Fruit fly (Drosophila melanogaster): Measurements from ENCODE around the gene ems.

Gene ems

dm6 chr3R:13892870-13893269 is 8.8 kb upstream of the ems start (continued):
- TF ChIP-seq CG10543 (GFP tag; optimal IDR thresholded peaks at IDR 0.05) (no peak), CG34422 (GFP tag; IDR thresholded peaks at IDR 0.05) (peak; percentile 47; the same call in 1 of the 3 replicates), slp2 (GFP tag; optimal IDR thresholded peaks at IDR 0.05) (no peak), Camta (GFP tag; optimal IDR thresholded peaks at IDR 0.05) (peak; percentile 26), fd64A (GFP tag; optimal IDR thresholded peaks at IDR 0.05) (peak; percentile 41), Asciz (GFP tag; optimal IDR thresholded peaks at IDR 0.05) (peak; percentile 9), CG17829 (tag; optimal IDR thresholded peaks at IDR 0.05) (peak; percentile 28), yki (optimal IDR thresholded peaks at IDR 0.05) (no peak), NK7.1 (GFP tag; optimal IDR thresholded peaks at IDR 0.05) (no peak), CG42726 (GFP tag; IDR thresholded peaks at IDR 0.05; ENCODE audit: partially characterized antibody) (no peak), zfh2 (GFP tag; optimal IDR thresholded peaks at IDR 0.05) (no peak), Mad (GFP tag; optimal IDR thresholded peaks at IDR 0.05) (no peak), sisA (GFP tag; IDR thresholded peaks at IDR 0.05) (peak; percentile 47; the same call in 1 of the 2 replicates), CG7928 (GFP tag; optimal IDR thresholded peaks at IDR 0.05) (no peak), CrebB (tag; optimal IDR thresholded peaks at IDR 0.05) (no peak), mld (GFP tag; IDR thresholded peaks at IDR 0.05; ENCODE audit: partially characterized antibody) (no peak), CG1792 (GFP tag; optimal IDR thresholded peaks at IDR 0.05) (no peak), sqz (GFP tag; optimal IDR thresholded peaks at IDR 0.05) (no peak), knrl (GFP tag; IDR thresholded peaks at IDR 0.05; ENCODE audit: partially characterized antibody) (no peak), CG33213 (GFP tag; optimal IDR thresholded peaks at IDR 0.05) (no peak), CG9609 (GFP tag; optimal IDR thresholded peaks at IDR 0.05) (no peak), CG6765 (GFP tag; optimal IDR thresholded peaks at IDR 0.05) (no peak), CG6654 (GFP tag; optimal IDR thresholded peaks at IDR 0.05) (no peak), Dbx (GFP tag; IDR thresholded peaks at IDR 0.05) (no peak), Rfx (GFP tag; IDR thresholded peaks at IDR 0.05) (no peak), bbx (GFP tag; IDR thresholded peaks at IDR 0.05; ENCODE audit: partially characterized antibody) (no peak), CG18619 (GFP tag; optimal IDR thresholded peaks at IDR 0.05) (no peak), H15 (GFP tag; IDR thresholded peaks at IDR 0.05) (peak; percentile 50; the same call in 1 of the 3 replicates), Eip74EF (GFP tag; optimal IDR thresholded peaks at IDR 0.05) (peak in 1 of 2 experiments; percentile 23), Gug (GFP tag; IDR thresholded peaks at IDR 0.05) (no peak), cato (GFP tag; optimal IDR thresholded peaks at IDR 0.05; ENCODE audit: borderline replicate concordance) (no peak), CG1024 (GFP tag; IDR thresholded peaks at IDR 0.05) (no peak), CG7987 (GFP tag; optimal IDR thresholded peaks at IDR 0.05) (no peak), tgo (GFP tag; IDR thresholded peaks at IDR 0.05) (0 out of 3 replicates have a peak, but pooled peaks have one; percentile 15), Atf3 (GFP tag; optimal IDR thresholded peaks at IDR 0.05) (no peak), CG3838 (GFP tag; optimal IDR thresholded peaks at IDR 0.05) (no peak), Dip3 (GFP tag; optimal IDR thresholded peaks at IDR 0.05) (no peak), CG13424 (tag; optimal IDR thresholded peaks at IDR 0.05) (peak; percentile 18), corto (GFP tag; optimal IDR thresholded peaks at IDR 0.05) (no peak), pum (GFP tag; optimal IDR thresholded peaks at IDR 0.05) (no peak), tx (GFP tag; optimal IDR thresholded peaks at IDR 0.05) (no peak), chinmo (GFP tag; IDR thresholded peaks at IDR 0.05; ENCODE audit: partially characterized antibody) (no peak), NC2α (GFP tag; optimal IDR thresholded peaks at IDR 0.05) (no peak), cad (GFP tag; optimal IDR thresholded peaks at IDR 0.05) (no peak), tll (GFP tag; optimal IDR thresholded peaks at IDR 0.05) (no peak), Rx (GFP tag; IDR thresholded peaks at IDR 0.05) (peak; percentile 22; the same call in 1 of the 2 replicates), Ets65A (GFP tag) (peak; percentile 93), CG17186 (GFP tag; optimal IDR thresholded peaks at IDR 0.05) (no peak), ato (GFP tag; IDR thresholded peaks at IDR 0.05; ENCODE audit: partially characterized antibody) (no peak), Adf1 (GFP tag; IDR thresholded peaks at IDR 0.05) (no peak), toy (GFP tag; IDR thresholded peaks at IDR 0.05) (no peak), CG13775 (GFP tag; optimal IDR thresholded peaks at IDR 0.05) (no peak)

All from whole organism, embryonic.